Worm (Caenorhabditis elegans): ENCODE results near the gene abl-1.

abl-1 gene

ce11 chrX:10666871-10667270 is 42.9 kb upstream of the abl-1 start (continued):
- peak; percentile 69 for TF ChIP-seq rpc-1 (optimal IDR thresholded peaks at IDR 0.05)
- peak; percentile 74 for TF ChIP-seq rpc-1 (tag; optimal IDR thresholded peaks at IDR 0.05)
- no peak for TF ChIP-seq F33H1.4 (GFP tag; IDR thresholded peaks at IDR 0.05)
- TF ChIP-seq chd-7 (tag; optimal IDR thresholded peaks at IDR 0.05) = peak; percentile 67
- no peak for TF ChIP-seq tbx-9 (tag; optimal IDR thresholded peaks at IDR 0.05; ENCODE audit: borderline replicate concordance)
- no peak for TF ChIP-seq ets-4 (GFP tag; optimal IDR thresholded peaks at IDR 0.05)
- peak; percentile 55 for TF ChIP-seq hmg-1.2 (GFP tag; IDR thresholded peaks at IDR 0.05)
- peak; percentile 50 for TF ChIP-seq die-1 (tag; optimal IDR thresholded peaks at IDR 0.05)
- TF ChIP-seq fkh-3 (tag; optimal IDR thresholded peaks at IDR 0.05) = peak; percentile 53
- no peak for TF ChIP-seq sdz-38 (tag; optimal IDR thresholded peaks at IDR 0.05)
- 0 out of 2 replicates have a peak, but pooled peaks have one; percentile 29 for TF ChIP-seq hmg-20 (GFP tag; IDR thresholded peaks at IDR 0.05)
- TF ChIP-seq mel-28 (tag; optimal IDR thresholded peaks at IDR 0.05; ENCODE audit: borderline replicate concordance) = no peak
- peak; percentile 71 for TF ChIP-seq nfyb-1 (GFP tag; IDR thresholded peaks at IDR 0.05)
- TF ChIP-seq ceh-27 (GFP tag; optimal IDR thresholded peaks at IDR 0.05) = peak; percentile 29
- TF ChIP-seq somi-1 (GFP tag; optimal IDR thresholded peaks at IDR 0.05) = no peak
- TF ChIP-seq B0336.3 (GFP tag; IDR thresholded peaks at IDR 0.05) = no peak
- peak; percentile 39; the same call in 1 of the 2 replicates for TF ChIP-seq madf-6 (GFP tag; IDR thresholded peaks at IDR 0.05)
- no peak for TF ChIP-seq B0035.1 (tag; optimal IDR thresholded peaks at IDR 0.05)
- TF ChIP-seq zim-3 (tag; optimal IDR thresholded peaks at IDR 0.05) = peak; percentile 30
- no peak for TF ChIP-seq madf-3 (GFP tag; IDR thresholded peaks at IDR 0.05)
- TF ChIP-seq ztf-3 (GFP tag; optimal IDR thresholded peaks at IDR 0.05) = no peak
- TF ChIP-seq ceh-100 (GFP tag; IDR thresholded peaks at IDR 0.05) = peak; percentile 36
- no peak for TF ChIP-seq madf-10 (tag; optimal IDR thresholded peaks at IDR 0.05)
- no peak for TF ChIP-seq K12H6.12 (tag; optimal IDR thresholded peaks at IDR 0.05)
- TF ChIP-seq K11D2.4 (GFP tag; IDR thresholded peaks at IDR 0.05) = no peak
- peak; percentile 60 for TF ChIP-seq B0261.1 (tag; optimal IDR thresholded peaks at IDR 0.05)
- no peak for TF ChIP-seq F49E8.2 (tag; optimal IDR thresholded peaks at IDR 0.05; ENCODE audit: insufficient read depth)
- TF ChIP-seq hrde-1 (tag; optimal IDR thresholded peaks at IDR 0.05; ENCODE audit: borderline replicate concordance) = peak; percentile 31
- no peak for TF ChIP-seq F23B12.7 (tag; optimal IDR thresholded peaks at IDR 0.05; ENCODE audit: insufficient read depth)
- TF ChIP-seq D2030.7 (GFP tag; IDR thresholded peaks at IDR 0.05) = peak; percentile 64
- no peak for TF ChIP-seq nfya-1 (tag; optimal IDR thresholded peaks at IDR 0.05; ENCODE audit: borderline replicate concordance, insufficient read depth)
- no peak for TF ChIP-seq egl-18 (GFP tag; IDR thresholded peaks at IDR 0.05)
- no peak for TF ChIP-seq xnd-1 (tag; optimal IDR thresholded peaks at IDR 0.05)
- no peak for TF ChIP-seq nfya-2 (GFP tag; IDR thresholded peaks at IDR 0.05)
- TF ChIP-seq Y95B8A.8 (GFP tag; IDR thresholded peaks at IDR 0.05) = no peak
- no peak for TF ChIP-seq F55B11.4 (tag; optimal IDR thresholded peaks at IDR 0.05; ENCODE audit: borderline replicate concordance, insufficient read depth)
- TF ChIP-seq nhr-90 (tag; optimal IDR thresholded peaks at IDR 0.05) = peak; percentile 68
- TF ChIP-seq cebp-1 (GFP tag; IDR thresholded peaks at IDR 0.05) = no peak
- TF ChIP-seq cebp-1 (tag; optimal IDR thresholded peaks at IDR 0.05) = peak; percentile 34
- no peak for TF ChIP-seq ztf-28 (GFP tag; IDR thresholded peaks at IDR 0.05)
- no peak for TF ChIP-seq ceh-40 (GFP tag; IDR thresholded peaks at IDR 0.05)
- TF ChIP-seq ama-1 (optimal IDR thresholded peaks at IDR 0.05) = no peak
- no peak for TF ChIP-seq ama-1 (GFP tag; optimal IDR thresholded peaks at IDR 0.05)
- peak in 1 of 2 experiments; percentile 29 for TF ChIP-seq let-607 (tag; optimal IDR thresholded peaks at IDR 0.05)
- TF ChIP-seq lsl-1 (GFP tag; optimal IDR thresholded peaks at IDR 0.05) = peak; percentile 8
- peak; percentile 52 for TF ChIP-seq dox-1 (GFP tag; IDR thresholded peaks at IDR 0.05)
- no peak for TF ChIP-seq Y67H2A.10 (GFP tag; conservative IDR thresholded peaks at IDR 0.05)
- peak; percentile 68 for TF ChIP-seq Y56A3A.18 (GFP tag; IDR thresholded peaks at IDR 0.05)
- TF ChIP-seq ztf-18 (tag; optimal IDR thresholded peaks at IDR 0.05) = no peak
